Worm (Caenorhabditis elegans) whole organism, late embryonic: Measurements from ENCODE around the gene F38A6.5.

Experiments
- C38D4.7 ChIP-seq: fragments of 200-800 bp; sonication (Bioruptor generic); optimal IDR thresholded peaks from 2 replicates; lab custom pipeline; 2018; ENCODE audit warnings: mild to moderate bottlenecking, missing genetic modification characterization, moderate library complexity, missing compliant biosample characterization
- ceh-45 ChIP-seq: fragments of 200-800 bp; sonication (Bioruptor generic); IDR thresholded peaks from 2 replicates; pipeline ENCODE4 v1.3.6; 2022; ENCODE audit warnings: missing genetic modification reagents, missing genetic modification characterization, missing compliant biosample characterization
- elt-2 ChIP-seq: sonication (generic microtip); optimal IDR thresholded peaks from 2 replicates; lab custom pipeline; 2016; ENCODE audit warnings: missing genetic modification reagents, missing genetic modification characterization, missing compliant biosample characterization
- hlh-30 ChIP-seq: sonication (generic microtip); optimal IDR thresholded peaks from 2 replicates; lab custom pipeline; 2017; ENCODE audit warnings: antibody characterized with exemption, missing genetic modification characterization, missing compliant biosample characterization; ENCODE audit not compliant: insufficient read depth
- pha-4 ChIP-seq: fragments of 150-350 bp; optimal IDR thresholded peaks from 2 replicates; lab custom pipeline; 2018; ENCODE audit warnings: missing biosample characterization, missing genetic modification reagents, missing genetic modification characterization

- no peak for TF ChIP-seq pha-4 (tag; lab: Kevin White, UChicago)
- TF ChIP-seq hlh-30 (tag; lab: Kevin White, UChicago), result no peak
- TF ChIP-seq ceh-45 (GFP tag; lab: Robert Waterston, UW), result no peak
- TF ChIP-seq elt-2 (tag; lab: Kevin White, UChicago), result no peak
- no peak for TF ChIP-seq C38D4.7 (GFP tag; lab: Kevin White, UChicago)
Measured at ce11 chrV:20758106-20758505, 15.4 kb downstream of the F38A6.5 start.
